Worm (Caenorhabditis elegans): Measurements from ENCODE around the gene srx-18.

Gene srx-18

DNA sequence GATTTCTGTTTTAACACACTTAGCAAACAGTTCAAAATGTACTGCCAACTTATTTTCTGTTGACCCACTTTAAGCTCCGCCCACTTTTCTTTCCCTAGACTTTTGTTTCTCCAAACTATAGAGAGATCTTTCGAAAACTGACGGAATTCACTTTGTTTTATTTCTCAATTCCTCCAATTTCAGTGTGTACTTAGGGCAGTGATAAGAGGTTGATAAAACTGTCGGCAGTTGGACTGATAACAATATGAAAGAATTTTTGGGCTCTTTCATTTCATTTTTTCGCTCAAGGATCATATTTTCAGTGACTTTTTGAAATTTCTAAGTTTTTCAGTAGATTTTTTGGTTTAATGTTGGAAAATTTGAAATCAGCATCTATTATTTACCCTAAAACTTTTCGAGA, 43.7 kb downstream of the srx-18 start:
- TF ChIP-seq efl-3 (GFP tag; optimal IDR thresholded peaks at IDR 0.05) (no peak), unc-30 (tag; optimal IDR thresholded peaks at IDR 0.05) (no peak), tlp-1 (tag; optimal IDR thresholded peaks at IDR 0.05) (peak; percentile 32), hlh-17 (GFP tag; optimal IDR thresholded peaks at IDR 0.05; ENCODE audit: borderline replicate concordance) (no peak), fkh-4 (tag; optimal IDR thresholded peaks at IDR 0.05; ENCODE audit: borderline replicate concordance) (no peak), elt-2 (tag; optimal IDR thresholded peaks at IDR 0.05) (peak; percentile 52)

DNA sequence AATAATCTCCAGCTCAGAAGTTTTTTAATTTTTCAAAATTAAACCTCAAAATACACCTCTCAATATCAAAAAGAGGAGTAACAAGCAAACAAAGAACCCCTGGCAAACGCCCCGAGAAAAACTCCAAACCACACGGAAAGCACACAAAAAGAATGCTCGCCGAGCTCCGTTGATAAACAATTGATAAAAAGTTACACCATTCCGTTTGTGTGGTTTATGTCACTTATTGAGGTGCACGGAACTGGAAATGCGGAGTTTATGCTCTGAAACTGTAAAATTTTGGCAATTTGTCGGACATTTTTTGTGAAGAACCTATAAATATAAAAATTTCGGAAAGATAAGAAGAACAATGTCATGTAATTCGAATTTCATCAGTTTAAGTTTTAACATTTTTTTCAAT, 46.3 kb downstream of the srx-18 start:
- TF ChIP-seq hlh-17 (GFP tag; optimal IDR thresholded peaks at IDR 0.05; ENCODE audit: borderline replicate concordance), result no peak
- TF ChIP-seq ces-1 (GFP tag; optimal IDR thresholded peaks at IDR 0.05), result no peak
- peak; percentile 39 for TF ChIP-seq lin-14 (GFP tag; optimal IDR thresholded peaks at IDR 0.05)
- TF ChIP-seq elt-2 (tag; optimal IDR thresholded peaks at IDR 0.05), result peak; percentile 71
- TF ChIP-seq snpc-4 (tag; optimal IDR thresholded peaks at IDR 0.05), result no peak
- TF ChIP-seq elt-3 (tag; optimal IDR thresholded peaks at IDR 0.05), result no peak
- TF ChIP-seq nhr-11 (tag; optimal IDR thresholded peaks at IDR 0.05), result no peak
- TF ChIP-seq lin-35 (GFP tag; optimal IDR thresholded peaks at IDR 0.05), result peak in 1 of 2 experiments; percentile 1
- TF ChIP-seq nhr-20 (tag; optimal IDR thresholded peaks at IDR 0.05), result peak; percentile 7

DNA sequence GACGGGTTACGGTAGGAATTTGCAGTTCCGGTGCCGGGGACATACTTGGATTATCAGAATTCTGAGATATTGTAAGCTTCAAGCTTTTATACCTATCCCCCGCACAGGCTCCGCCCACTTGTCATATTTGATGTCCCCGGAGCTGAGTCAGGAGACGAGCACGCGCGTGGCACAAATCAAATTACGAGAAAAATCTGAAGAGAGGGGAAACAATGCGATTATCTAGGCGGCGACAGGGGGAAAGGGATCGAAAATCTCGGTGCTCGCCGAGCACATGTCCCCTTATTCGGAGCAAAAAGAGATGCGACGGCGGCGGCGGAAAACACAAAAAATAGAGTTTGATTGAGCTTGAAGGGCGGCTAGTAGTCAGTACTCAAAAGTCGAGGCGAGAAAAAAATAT, 49.5 kb downstream of the srx-18 start, which contains the start of gene R12G8.1:
R12G8.1 (minus strand) TSS at position 63 of the 400 bp plus-strand sequence.
- TF ChIP-seq efl-1 (optimal IDR thresholded peaks at IDR 0.05) (no peak), efl-1 (GFP tag; optimal IDR thresholded peaks at IDR 0.05 in 1 of 2) (peak in 1 of 2 experiments; percentile 74), nhr-11 (tag; optimal IDR thresholded peaks at IDR 0.05) (no peak), nhr-71 (tag; optimal IDR thresholded peaks at IDR 0.05) (peak; percentile 51), lsy-2 (tag; optimal IDR thresholded peaks at IDR 0.05) (peak in 1 of 2 experiments; percentile 1), ces-1 (GFP tag; optimal IDR thresholded peaks at IDR 0.05) (peak; percentile 66), lin-14 (GFP tag; optimal IDR thresholded peaks at IDR 0.05) (peak; percentile 78), hlh-17 (GFP tag; optimal IDR thresholded peaks at IDR 0.05; ENCODE audit: borderline replicate concordance) (no peak), fkh-10 (GFP tag; optimal IDR thresholded peaks at IDR 0.05) (peak; percentile 89), lin-15B (tag; optimal IDR thresholded peaks at IDR 0.05) (no peak), ets-5 (GFP tag; IDR thresholded peaks at IDR 0.05) (no peak)

DNA sequence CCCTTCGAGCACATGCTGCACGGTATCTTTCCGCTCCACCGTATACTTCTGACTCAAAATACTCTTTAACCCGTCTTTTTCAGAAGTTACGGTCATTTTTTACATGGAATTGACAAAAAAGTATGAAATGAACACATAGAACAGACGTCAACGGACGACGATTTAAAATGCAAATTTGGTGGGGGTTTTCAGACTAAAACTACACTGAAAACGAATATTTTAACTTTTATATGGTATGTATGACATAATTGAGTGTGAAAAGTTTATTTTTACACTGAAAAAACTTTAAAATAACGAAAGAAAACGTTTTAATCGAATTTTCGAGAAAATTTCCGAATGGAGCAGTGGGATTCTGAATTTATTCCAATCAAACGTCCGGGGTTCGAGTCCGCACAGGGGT, 51.7 kb downstream of the srx-18 start, which contains the start of gene twk-36:
twk-36 (minus strand) TSS at position 101 of the 400 bp plus-strand sequence.
- no peak for TF ChIP-seq blmp-1 (tag; optimal IDR thresholded peaks at IDR 0.05)
- no peak for TF ChIP-seq fos-1 (tag; optimal IDR thresholded peaks at IDR 0.05)
- no peak for TF ChIP-seq ces-1 (GFP tag; optimal IDR thresholded peaks at IDR 0.05)
- no peak for TF ChIP-seq mef-2 (tag; optimal IDR thresholded peaks at IDR 0.05)
- TF ChIP-seq nhr-19 (GFP tag; conservative IDR thresholded peaks at IDR 0.05), result no peak
- TF ChIP-seq elt-2 (tag; optimal IDR thresholded peaks at IDR 0.05), result no peak
- TF ChIP-seq pqm-1 (tag; optimal IDR thresholded peaks at IDR 0.05), result no peak
- TF ChIP-seq ets-5 (GFP tag; IDR thresholded peaks at IDR 0.05), result no peak
- TF ChIP-seq ceh-88 (GFP tag; IDR thresholded peaks at IDR 0.05), result no peak
- no peak for TF ChIP-seq nhr-84 (tag; optimal IDR thresholded peaks at IDR 0.05)
- no peak for TF ChIP-seq zag-1 (tag; optimal IDR thresholded peaks at IDR 0.05)
- no peak for TF ChIP-seq dpl-1 (GFP tag; optimal IDR thresholded peaks at IDR 0.05)
- TF ChIP-seq unc-130 (tag; optimal IDR thresholded peaks at IDR 0.05), result no peak

Measured in whole organism, L1 larva.